Fruit fly (Drosophila melanogaster) S2 (cell line): ENCODE results near the gene ppk22.

Experiments used
- CG8478 ChIP-seq: fragments of >200 bp; optimal IDR thresholded peaks from 2 replicates; lab custom pipeline; 2018
- CTCF ChIP-seq, 2 experiments: fragments of >200 bp; optimal IDR thresholded peaks; 2 replicates each; lab custom pipeline; 2018

The ppk22 gene

dm6 chr3R:24810844-24811625, 48.6 kb downstream of the ppk22 start:
- TF ChIP-seq CTCF (optimal IDR thresholded peaks at IDR 0.05; lab: Kevin White, UChicago) (no peak), CG8478 (lab: Kevin White, UChicago) (no peak)

- TF ChIP-seq CTCF (optimal IDR thresholded peaks at IDR 0.05; lab: Kevin White, UChicago) (no peak), CG8478 (lab: Kevin White, UChicago) (no peak)
These were observed 49.9 kb downstream of the ppk22 start for dm6 chr3R:24809576-24810279.
